Fruit fly (Drosophila melanogaster): ENCODE data around the gene CG32269.
A peak's percentile ranks its signal among the peaks of the same experiment; 100 is the strongest.

The CG32269 gene

dm6 chr3L:3249997-3250774 lies 41.4 kb upstream of the CG32269 start:
- peak; percentile 38 for TF ChIP-seq cyc (GFP tag; optimal IDR thresholded peaks at IDR 0.05)
- TF ChIP-seq CG15336 (GFP tag; IDR thresholded peaks at IDR 0.05): peak; percentile 87
- no peak for TF ChIP-seq Ets21C (GFP tag; optimal IDR thresholded peaks at IDR 0.05)
- TF ChIP-seq Smox (GFP tag; optimal IDR thresholded peaks at IDR 0.05): peak; percentile 33
- peak; percentile 48; the same call in 2 of the 3 replicates for TF ChIP-seq CG6163 (GFP tag; IDR thresholded peaks at IDR 0.05)
- peak; percentile 94 for TF ChIP-seq Lpt (GFP tag; optimal IDR thresholded peaks at IDR 0.05)
- TF ChIP-seq fd85E (GFP tag; optimal IDR thresholded peaks at IDR 0.05): no peak
- TF ChIP-seq acj6 (GFP tag; optimal IDR thresholded peaks at IDR 0.05): peak; percentile 86
- peak; percentile 69 for TF ChIP-seq CG6792 (GFP tag; optimal IDR thresholded peaks at IDR 0.05)
- peak; percentile 45 for TF ChIP-seq CG34406 (GFP tag; optimal IDR thresholded peaks at IDR 0.05)
- TF ChIP-seq svp (GFP tag): peak; percentile 78
- peak; percentile 10 for TF ChIP-seq vri (GFP tag; optimal IDR thresholded peaks at IDR 0.05)
- peak; percentile 79 for TF ChIP-seq fd59A (GFP tag; optimal IDR thresholded peaks at IDR 0.05)
- TF ChIP-seq achi (GFP tag; optimal IDR thresholded peaks at IDR 0.05): peak; percentile 90
- peak; percentile 40 for TF ChIP-seq Hr39 (GFP tag; optimal IDR thresholded peaks at IDR 0.05)
- peak; percentile 91 for TF ChIP-seq Sox14 (GFP tag; optimal IDR thresholded peaks at IDR 0.05)
- TF ChIP-seq ss (GFP tag; optimal IDR thresholded peaks at IDR 0.05): peak; percentile 33 to 50
- peak; percentile 16 for TF ChIP-seq CG1621 (tag; optimal IDR thresholded peaks at IDR 0.05)
- TF ChIP-seq eg (GFP tag; IDR thresholded peaks at IDR 0.05): peak; percentile 77
- peak; percentile 39 for TF ChIP-seq esn (GFP tag; optimal IDR thresholded peaks at IDR 0.05)
- peak; percentile 63 for TF ChIP-seq CG16779 (tag; optimal IDR thresholded peaks at IDR 0.05)
- peak; percentile 65 for TF ChIP-seq CG7368 (GFP tag; optimal IDR thresholded peaks at IDR 0.05)
- TF ChIP-seq spab (GFP tag; optimal IDR thresholded peaks at IDR 0.05): peak; percentile 47
- peak; percentile 90 for TF ChIP-seq CG10631 (GFP tag; optimal IDR thresholded peaks at IDR 0.05)
- peak; percentile 38 for TF ChIP-seq Sox15 (GFP tag; optimal IDR thresholded peaks at IDR 0.05)
- peak; percentile 80 for TF ChIP-seq fkh (GFP tag; optimal IDR thresholded peaks at IDR 0.05)
- TF ChIP-seq CG3919 (GFP tag; optimal IDR thresholded peaks at IDR 0.05): peak; percentile 84
- peak; percentile 94 for TF ChIP-seq CG8119 (GFP tag; IDR thresholded peaks at IDR 0.05)
- TF ChIP-seq salr (GFP tag; optimal IDR thresholded peaks at IDR 0.05): peak in 1 of 2 experiments; percentile 99
- peak; percentile 89 for TF ChIP-seq OdsH (GFP tag; optimal IDR thresholded peaks at IDR 0.05)
- TF ChIP-seq dac (GFP tag; optimal IDR thresholded peaks at IDR 0.05): peak; percentile 88
- peak; percentile 86 for TF ChIP-seq Gug (GFP tag; IDR thresholded peaks at IDR 0.05)
- peak; percentile 69 for TF ChIP-seq CG6808 (GFP tag; optimal IDR thresholded peaks at IDR 0.05)
- peak; percentile 95 for TF ChIP-seq Eip78C (GFP tag)
- peak; percentile 63 for TF ChIP-seq CG3032 (tag; optimal IDR thresholded peaks at IDR 0.05)
- peak; percentile 15 for TF ChIP-seq Eip93F (GFP tag; optimal IDR thresholded peaks at IDR 0.05)
- peak; percentile 9 for TF ChIP-seq Met (GFP tag; optimal IDR thresholded peaks at IDR 0.05)
- TF ChIP-seq CG6276 (GFP tag; optimal IDR thresholded peaks at IDR 0.05): peak; percentile 94
- TF ChIP-seq Hr4 (GFP tag; optimal IDR thresholded peaks at IDR 0.05): peak; percentile 96
- no peak for TF ChIP-seq CG11902 (GFP tag; optimal IDR thresholded peaks at IDR 0.05)
- TF ChIP-seq CG11294 (GFP tag; IDR thresholded peaks at IDR 0.05): peak; percentile 81
- TF ChIP-seq CG6854 (GFP tag; optimal IDR thresholded peaks at IDR 0.05): no peak
- TF ChIP-seq CG32006 (GFP tag; optimal IDR thresholded peaks at IDR 0.05): peak; percentile 98
- TF ChIP-seq net (GFP tag; optimal IDR thresholded peaks at IDR 0.05): peak; percentile 84
- peak; percentile 43 for TF ChIP-seq Blimp-1 (GFP tag; optimal IDR thresholded peaks at IDR 0.05)
- TF ChIP-seq CG9139 (GFP tag; optimal IDR thresholded peaks at IDR 0.05): peak; percentile 8
- TF ChIP-seq topi (GFP tag; optimal IDR thresholded peaks at IDR 0.05): peak; percentile 17
- peak; percentile 28 for TF ChIP-seq dsx (GFP tag; optimal IDR thresholded peaks at IDR 0.05; ENCODE audit: poor library complexity, severe bottlenecking)
- peak; percentile 68 for TF ChIP-seq Ets96B (tag; optimal IDR thresholded peaks at IDR 0.05)
- peak; percentile 70 for TF ChIP-seq Eip75B (GFP tag; optimal IDR thresholded peaks at IDR 0.05)

All from whole organism, prepupa.